Fruit fly (Drosophila melanogaster): ENCODE measurements around the gene Mrp4.

DNA sequence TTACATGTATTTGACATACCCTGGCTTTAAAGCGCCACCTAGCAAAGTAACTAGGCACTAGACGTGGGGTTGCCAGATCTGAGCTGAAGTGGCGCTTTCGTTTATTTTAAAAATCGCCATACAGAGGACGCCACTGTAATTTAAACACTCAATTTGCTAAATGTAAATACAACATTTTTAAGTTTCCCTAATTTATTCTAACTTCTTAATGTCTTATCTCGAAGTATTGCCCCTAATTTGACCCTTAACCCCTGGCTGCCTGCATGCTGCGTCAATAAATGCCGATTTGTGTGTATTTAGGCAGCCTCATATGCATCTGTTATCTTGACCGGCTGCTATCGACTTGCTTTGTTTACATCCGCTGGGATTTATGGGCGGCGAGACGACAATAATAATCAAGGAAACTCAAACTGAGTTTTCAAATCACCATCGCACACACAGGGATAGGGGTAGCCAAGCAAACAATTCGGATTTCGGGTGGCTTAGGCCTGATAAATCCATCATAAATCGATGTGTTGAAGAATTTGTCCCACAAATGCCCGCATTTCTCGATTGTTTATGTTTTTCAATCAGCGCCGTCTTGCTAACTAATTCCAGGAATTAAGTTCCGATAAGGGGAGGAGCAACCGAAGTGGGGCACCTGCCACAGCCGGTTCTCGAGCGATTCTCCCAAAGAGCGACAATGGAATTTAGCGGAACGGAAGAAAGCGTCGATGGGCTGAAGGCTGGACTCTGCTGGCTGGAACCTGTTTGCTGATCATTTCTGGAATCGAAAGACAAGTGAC, 44.4 kb downstream of the Mrp4 start:
- no peak for TF ChIP-seq tj (GFP tag; optimal IDR thresholded peaks at IDR 0.05)
- no peak for TF ChIP-seq CG33017 (tag; optimal IDR thresholded peaks at IDR 0.05)
- no peak for TF ChIP-seq Clk (GFP tag; optimal IDR thresholded peaks at IDR 0.05)
- no peak for TF ChIP-seq CG12768 (GFP tag; optimal IDR thresholded peaks at IDR 0.05)
- no peak for TF ChIP-seq cnc (optimal IDR thresholded peaks at IDR 0.05)
- TF ChIP-seq cic (GFP tag; optimal IDR thresholded peaks at IDR 0.05): no peak
